Worm (Caenorhabditis elegans) whole organism, L1 larva: ENCODE measurements around the gene nhr-18.

Experiments used
- ces-1 ChIP-seq: fragments of 150-350 bp; optimal IDR thresholded peaks from 2 replicates; lab custom pipeline; 2014; ENCODE audit warnings: missing biosample characterization, missing genetic modification reagents, missing genetic modification characterization
- elt-3 ChIP-seq, 6 experiments: fragments of 150-350 bp in 1 of 6; sonication (generic microtip); optimal IDR thresholded peaks; 2 replicates each; lab custom pipeline; 2017 to 2018; ENCODE audit warnings: missing biosample characterization in 6 of 6, missing genetic modification characterization in 6 of 6, inconsistent platforms in 1 of 6
- fkh-10 ChIP-seq: sonication (generic microtip); optimal IDR thresholded peaks from 2 replicates; lab custom pipeline; 2017; ENCODE audit warnings: missing biosample characterization, missing genetic modification reagents, missing genetic modification characterization
- fkh-4 ChIP-seq: sonication (generic microtip); optimal IDR thresholded peaks from 2 replicates; lab custom pipeline; 2016; ENCODE audit warnings: missing compliant biosample characterization, missing genetic modification characterization, borderline replicate concordance
- lin-15B ChIP-seq: fragments of 150-350 bp; sonication (generic microtip); optimal IDR thresholded peaks from 3 replicates; lab custom pipeline; 2014; ENCODE audit warnings: missing biosample characterization, missing genetic modification characterization
- lir-3 ChIP-seq: sonication (generic microtip); optimal IDR thresholded peaks from 2 replicates; lab custom pipeline; 2016; ENCODE audit warnings: mild to moderate bottlenecking, missing genetic modification characterization, moderate library complexity, missing compliant biosample characterization; ENCODE audit not compliant: poor library complexity
- lsy-2 ChIP-seq, 2 experiments: fragments of 150-350 bp; optimal IDR thresholded peaks; 2 replicates each; lab custom pipeline; 2014; ENCODE audit warnings: missing biosample characterization in 2 of 2, missing genetic modification characterization in 2 of 2
- mep-1 ChIP-seq: fragments of 150-350 bp; optimal IDR thresholded peaks from 2 replicates; lab custom pipeline; 2014; ENCODE audit warnings: missing biosample characterization, missing genetic modification characterization
- nhr-11 ChIP-seq: fragments of 150-350 bp; optimal IDR thresholded peaks from 2 replicates; lab custom pipeline; 2014; ENCODE audit warnings: missing biosample characterization, missing genetic modification characterization
- nhr-76 ChIP-seq: sonication (generic microtip); optimal IDR thresholded peaks from 2 replicates; lab custom pipeline; 2017; ENCODE audit warnings: missing biosample characterization, missing genetic modification characterization
- nhr-77 ChIP-seq: fragments of 150-350 bp; optimal IDR thresholded peaks from 2 replicates; lab custom pipeline; 2014; ENCODE audit warnings: missing biosample characterization, missing genetic modification characterization
- pqm-1 ChIP-seq: sonication (generic microtip); optimal IDR thresholded peaks from 3 replicates; lab custom pipeline; 2017; ENCODE audit warnings: missing biosample characterization, missing genetic modification characterization
- rnt-1 ChIP-seq: sonication (generic microtip); optimal IDR thresholded peaks from 2 replicates; lab custom pipeline; 2016; ENCODE audit warnings: mild to moderate bottlenecking, missing genetic modification characterization, moderate library complexity, missing compliant biosample characterization
- snpc-4 ChIP-seq: fragments of 150-350 bp; optimal IDR thresholded peaks from 2 replicates; lab custom pipeline; 2014; ENCODE audit warnings: missing biosample characterization, missing genetic modification characterization

DNA sequence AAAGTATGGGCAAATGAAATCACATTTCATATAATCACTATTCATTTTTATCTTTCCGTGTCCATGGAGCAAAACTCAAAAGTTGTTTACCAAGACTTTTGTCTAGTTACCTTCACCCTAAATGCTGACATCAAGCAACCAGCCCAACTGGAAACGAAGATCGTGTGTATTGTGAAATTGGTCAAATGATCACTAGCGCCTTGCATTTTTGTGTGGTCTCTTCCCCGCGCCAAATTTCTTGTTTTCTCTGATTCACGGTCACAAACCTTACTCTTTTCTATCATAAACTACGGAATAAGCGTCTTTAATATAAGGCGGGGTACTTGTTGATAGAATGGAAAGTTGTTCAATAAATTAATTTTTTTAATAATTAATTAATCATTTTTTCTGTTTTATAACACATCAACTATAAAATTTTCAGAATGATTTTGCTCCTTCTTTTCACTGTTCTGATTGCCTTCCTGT lies 23.2 kb downstream of the nhr-18 start, which contains the start of gene cyp-33C7:
- TF ChIP-seq pqm-1 (tag; lab: Kevin White, UChicago) (no peak), nhr-11 (tag; lab: Kevin White, UChicago) (no peak), fkh-10 (GFP tag; lab: Kevin White, UChicago) (no peak), fkh-4 (tag; lab: Kevin White, UChicago) (no peak), lir-3 (tag; lab: Kevin White, UChicago) (no peak), lin-15B (no peak), nhr-77 (tag; lab: Kevin White, UChicago) (no peak), rnt-1 (tag; lab: Kevin White, UChicago) (no peak), lsy-2 (tag; optimal IDR thresholded peaks at IDR 0.05; lab: Kevin White, UChicago) (peak; percentile 19 to 23), mep-1 (peak; percentile 19), snpc-4 (tag; lab: Kevin White, UChicago) (no peak), ces-1 (no peak), nhr-76 (no peak), elt-3 (tag; optimal IDR thresholded peaks at IDR 0.05; lab: Kevin White, UChicago) (peak in 1 of 6 experiments; percentile 37)
